Worm (Caenorhabditis elegans) whole organism, L2 larva: ENCODE results near the gene F56D6.11.

Source experiments
- C34F6.9 ChIP-seq: fragments of 150-350 bp; optimal IDR thresholded peaks from 2 replicates; lab custom pipeline; 2014; ENCODE audit warnings: missing biosample characterization, missing genetic modification characterization
- F13H6.1 ChIP-seq: sonication (generic microtip); optimal IDR thresholded peaks from 2 replicates; lab custom pipeline; 2016; ENCODE audit warnings: missing genetic modification characterization, missing compliant biosample characterization
- R02D3.7 ChIP-seq: fragments of 150-350 bp; optimal IDR thresholded peaks from 2 replicates; lab custom pipeline; 2014; ENCODE audit warnings: missing biosample characterization, missing genetic modification characterization
- Y55F3AM.14 ChIP-seq: fragments of 200-800 bp; sonication (Bioruptor generic); optimal IDR thresholded peaks from 2 replicates; lab custom pipeline; 2018; ENCODE audit warnings: mild to moderate bottlenecking, missing genetic modification characterization, missing compliant biosample characterization
- ZK546.5 ChIP-seq: sonication (generic microtip); optimal IDR thresholded peaks from 2 replicates; lab custom pipeline; 2017; ENCODE audit warnings: missing biosample characterization, missing genetic modification characterization
- aly-2 ChIP-seq: fragments of 150-350 bp; optimal IDR thresholded peaks from 2 replicates; lab custom pipeline; 2014; ENCODE audit warnings: missing biosample characterization, missing genetic modification characterization
- ama-1 ChIP-seq: fragments of 150-350 bp; optimal IDR thresholded peaks from 2 replicates; lab custom pipeline; 2018; ENCODE audit warnings: inconsistent platforms
- blmp-1 ChIP-seq: sonication (generic microtip); optimal IDR thresholded peaks from 2 replicates; lab custom pipeline; 2017; ENCODE audit warnings: missing genetic modification characterization, mild to moderate bottlenecking, missing compliant biosample characterization, antibody characterized with exemption, moderate library complexity; ENCODE audit not compliant: insufficient read depth
- ceh-82 ChIP-seq: fragments of 150-350 bp; optimal IDR thresholded peaks from 2 replicates; lab custom pipeline; 2014; ENCODE audit warnings: missing biosample characterization, missing genetic modification characterization
- crh-2 ChIP-seq: sonication (generic microtip); optimal IDR thresholded peaks from 2 replicates; lab custom pipeline; 2017; ENCODE audit warnings: missing biosample characterization, missing genetic modification characterization
- dmd-4 ChIP-seq: sonication (generic microtip); optimal IDR thresholded peaks from 2 replicates; lab custom pipeline; 2017; ENCODE audit warnings: missing biosample characterization, missing genetic modification characterization
- elt-1 ChIP-seq: fragments of 150-350 bp; optimal IDR thresholded peaks from 2 replicates; lab custom pipeline; 2014; ENCODE audit warnings: missing biosample characterization, missing genetic modification characterization
- elt-3 ChIP-seq: sonication (generic microtip); optimal IDR thresholded peaks from 2 replicates; lab custom pipeline; 2017; ENCODE audit warnings: missing biosample characterization, missing genetic modification characterization
- fos-1 ChIP-seq: fragments of 150-350 bp; optimal IDR thresholded peaks from 2 replicates; lab custom pipeline; 2014; ENCODE audit warnings: missing biosample characterization, missing genetic modification characterization
- gmeb-1 ChIP-seq: fragments of 150-350 bp; optimal IDR thresholded peaks from 2 replicates; lab custom pipeline; 2014; ENCODE audit warnings: missing biosample characterization, missing genetic modification characterization
- lin-11 ChIP-seq: fragments of 150-350 bp; sonication (generic microtip); optimal IDR thresholded peaks from 2 replicates; lab custom pipeline; 2014; ENCODE audit warnings: missing biosample characterization, missing genetic modification characterization, inconsistent platforms, mixed read lengths
- lin-39 ChIP-seq: fragments of 150-350 bp; optimal IDR thresholded peaks from 2 replicates; lab custom pipeline; 2014; ENCODE audit warnings: missing biosample characterization, missing genetic modification reagents, missing genetic modification characterization
- lsy-2 ChIP-seq, 2 experiments: fragments of 150-350 bp in 1 of 2; sonication (generic microtip) in 1 of 2; optimal IDR thresholded peaks; 2 replicates each; lab custom pipeline; 2014 to 2017; ENCODE audit warnings: missing biosample characterization in 2 of 2, missing genetic modification characterization in 2 of 2
- mab-5 ChIP-seq: fragments of 150-350 bp; optimal IDR thresholded peaks from 2 replicates; lab custom pipeline; 2014; ENCODE audit warnings: missing biosample characterization, missing genetic modification characterization
- mbf-1 ChIP-seq: sonication (generic microtip); optimal IDR thresholded peaks from 2 replicates; lab custom pipeline; 2017; ENCODE audit warnings: missing biosample characterization, missing genetic modification characterization
- nhr-10 ChIP-seq: sonication (generic microtip); optimal IDR thresholded peaks from 2 replicates; lab custom pipeline; 2017; ENCODE audit warnings: missing biosample characterization, missing genetic modification characterization
- nhr-11 ChIP-seq: fragments of 150-350 bp; optimal IDR thresholded peaks from 2 replicates; lab custom pipeline; 2014; ENCODE audit warnings: missing biosample characterization, missing genetic modification characterization
- nhr-12 ChIP-seq: fragments of 150-350 bp; optimal IDR thresholded peaks from 2 replicates; lab custom pipeline; 2014; ENCODE audit warnings: missing biosample characterization, missing genetic modification characterization
- nhr-129 ChIP-seq: fragments of 150-350 bp; optimal IDR thresholded peaks from 2 replicates; lab custom pipeline; 2014; ENCODE audit warnings: missing biosample characterization, missing genetic modification characterization
- nhr-21 ChIP-seq: fragments of 150-350 bp; optimal IDR thresholded peaks from 2 replicates; lab custom pipeline; 2014; ENCODE audit warnings: missing biosample characterization, missing genetic modification characterization
- nhr-23 ChIP-seq: fragments of 150-350 bp; optimal IDR thresholded peaks from 2 replicates; lab custom pipeline; 2014; ENCODE audit warnings: missing biosample characterization, missing genetic modification reagents, missing genetic modification characterization
- nhr-237 ChIP-seq: fragments of 150-350 bp; optimal IDR thresholded peaks from 2 replicates; lab custom pipeline; 2014; ENCODE audit warnings: missing biosample characterization, missing genetic modification characterization
- nhr-25 ChIP-seq: fragments of 150-350 bp; sonication (generic microtip); optimal IDR thresholded peaks from 3 replicates; lab custom pipeline; 2014; ENCODE audit warnings: missing biosample characterization, missing genetic modification characterization
- nhr-6 ChIP-seq: fragments of 150-350 bp; optimal IDR thresholded peaks from 2 replicates; lab custom pipeline; 2014; ENCODE audit warnings: missing biosample characterization, missing genetic modification characterization
- peb-1 ChIP-seq: fragments of 150-350 bp; optimal IDR thresholded peaks from 2 replicates; lab custom pipeline; 2014; ENCODE audit warnings: missing biosample characterization, missing genetic modification characterization
- sem-4 ChIP-seq: fragments of 150-350 bp; optimal IDR thresholded peaks from 2 replicates; lab custom pipeline; 2014; ENCODE audit warnings: missing biosample characterization, missing genetic modification reagents, missing genetic modification characterization
- sma-9 ChIP-seq, 2 experiments: fragments of 150-350 bp in 1 of 2; sonication (generic microtip) in 1 of 2; optimal IDR thresholded peaks; 2 replicates each; lab custom pipeline; 2014 to 2016; ENCODE audit warnings: missing genetic modification characterization in 2 of 2, mild to moderate bottlenecking in 1 of 2, missing biosample characterization in 1 of 2, missing compliant biosample characterization in 1 of 2, missing genetic modification reagents in 1 of 2, moderate library complexity in 1 of 2
- unc-39 ChIP-seq: fragments of 150-350 bp; optimal IDR thresholded peaks from 2 replicates; lab custom pipeline; 2014; ENCODE audit warnings: missing biosample characterization, missing genetic modification characterization
- unc-62 ChIP-seq: fragments of 150-350 bp; optimal IDR thresholded peaks from 2 replicates; lab custom pipeline; 2014; ENCODE audit warnings: missing biosample characterization, missing genetic modification reagents, missing genetic modification characterization
- zag-1 ChIP-seq: fragments of 150-350 bp; optimal IDR thresholded peaks from 2 replicates; lab custom pipeline; 2014; ENCODE audit warnings: missing biosample characterization, missing genetic modification characterization
- ztf-1 ChIP-seq: fragments of 200-800 bp; sonication (Bioruptor generic); conservative IDR thresholded peaks from 2 replicates; pipeline ENCODE4 v1.3.6; 2022; ENCODE audit warnings: missing genetic modification characterization, missing compliant biosample characterization
- ztf-11 ChIP-seq: sonication (generic microtip); optimal IDR thresholded peaks from 2 replicates; lab custom pipeline; 2017; ENCODE audit warnings: missing biosample characterization, missing genetic modification characterization
- ztf-4 ChIP-seq: fragments of 150-350 bp; optimal IDR thresholded peaks from 2 replicates; lab custom pipeline; 2014; ENCODE audit warnings: missing biosample characterization, missing genetic modification characterization

The F56D6.11 gene

DNA sequence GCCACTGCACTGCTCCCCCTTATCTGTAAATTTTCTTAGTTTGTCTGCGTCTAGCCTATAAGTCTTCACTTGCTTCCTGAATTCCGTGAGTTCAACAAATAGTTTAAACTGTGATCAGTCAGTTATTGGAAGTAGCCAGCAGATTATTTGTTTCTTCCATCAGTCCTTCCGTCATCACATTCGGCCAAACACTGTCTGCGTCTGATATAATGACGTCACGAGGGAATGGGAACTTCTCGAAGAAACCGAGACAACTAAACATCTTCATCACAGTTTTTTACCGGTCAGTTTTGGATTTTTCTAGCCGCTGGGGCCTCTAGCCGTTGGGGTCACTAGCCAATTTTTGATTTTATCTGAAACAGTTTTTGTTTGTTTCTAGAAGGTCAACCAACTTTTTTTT, 40.3 kb downstream of the F56D6.11 start:
- TF ChIP-seq aly-2 (tag; lab: Kevin White, UChicago): no peak
- no peak for TF ChIP-seq unc-62 (GFP tag; lab: Kevin White, UChicago)
- TF ChIP-seq elt-1: no peak
- TF ChIP-seq ZK546.5 (tag; lab: Kevin White, UChicago): no peak
- no peak for TF ChIP-seq elt-3 (tag; lab: Kevin White, UChicago)
- TF ChIP-seq nhr-12 (tag; lab: Kevin White, UChicago): no peak
- TF ChIP-seq sma-9 (GFP tag; optimal IDR thresholded peaks at IDR 0.05; lab: Kevin White, UChicago): no peak
- no peak for TF ChIP-seq sma-9 (tag; optimal IDR thresholded peaks at IDR 0.05; lab: Kevin White, UChicago)
- TF ChIP-seq fos-1 (tag; lab: Kevin White, UChicago): peak; percentile 3
- no peak for TF ChIP-seq nhr-11
- TF ChIP-seq zag-1: no peak
- no peak for TF ChIP-seq nhr-23
- TF ChIP-seq sem-4 (tag; lab: Kevin White, UChicago): no peak
- no peak for TF ChIP-seq ceh-82
- no peak for TF ChIP-seq lin-39 (tag; lab: Kevin White, UChicago)
- no peak for TF ChIP-seq nhr-237 (tag; lab: Kevin White, UChicago)
- no peak for TF ChIP-seq peb-1 (tag; lab: Kevin White, UChicago)
- no peak for TF ChIP-seq R02D3.7 (tag; lab: Kevin White, UChicago)
- peak; percentile 24 for TF ChIP-seq nhr-129 (tag; lab: Kevin White, UChicago)
- peak; percentile 38 for TF ChIP-seq nhr-25 (tag; lab: Kevin White, UChicago)
- TF ChIP-seq nhr-6 (tag; lab: Kevin White, UChicago): no peak
- no peak for TF ChIP-seq nhr-21 (tag; lab: Kevin White, UChicago)
- TF ChIP-seq C34F6.9 (tag; lab: Kevin White, UChicago): no peak
- TF ChIP-seq ztf-4 (tag; lab: Kevin White, UChicago): no peak
- TF ChIP-seq dmd-4 (tag; lab: Kevin White, UChicago): no peak
- no peak for TF ChIP-seq gmeb-1 (tag; lab: Kevin White, UChicago)
- TF ChIP-seq Y55F3AM.14: no peak
- TF ChIP-seq, all 48 proteins: peak for 3

DNA sequence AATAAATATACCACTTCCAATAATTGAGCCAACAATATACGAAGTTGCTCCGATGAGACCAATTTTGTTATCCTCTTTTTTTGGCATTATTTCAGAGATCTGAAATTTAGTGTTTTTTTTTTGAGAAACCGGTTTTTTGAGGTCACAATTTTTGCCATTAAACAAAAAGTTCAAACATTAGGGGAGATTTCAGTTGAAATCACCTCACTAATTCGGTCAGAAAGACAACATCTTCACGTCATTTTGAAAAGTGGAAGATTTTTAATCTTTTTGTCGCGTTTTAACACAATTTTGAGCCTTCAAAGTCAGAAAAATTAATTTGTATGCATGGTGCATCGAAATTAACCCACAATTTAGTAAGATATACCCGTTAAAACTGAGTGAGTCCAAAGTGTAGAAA, 41.3 kb downstream of the F56D6.11 start, which contains the start of gene aat-8:
Gene aat-8, minus strand, starts transcription at position 101 of the 400 bp plus-strand sequence.
- no peak for TF ChIP-seq F13H6.1
- no peak for TF ChIP-seq lin-11
- TF ChIP-seq nhr-11: no peak
- TF ChIP-seq blmp-1 (tag; lab: Kevin White, UChicago): no peak
- no peak for TF ChIP-seq sma-9 (GFP tag; optimal IDR thresholded peaks at IDR 0.05; lab: Kevin White, UChicago)
- no peak for TF ChIP-seq sma-9 (tag; optimal IDR thresholded peaks at IDR 0.05; lab: Kevin White, UChicago)
- no peak for TF ChIP-seq nhr-23
- TF ChIP-seq crh-2 (tag; lab: Kevin White, UChicago): no peak
- no peak for TF ChIP-seq C34F6.9 (tag; lab: Kevin White, UChicago)
- TF ChIP-seq aly-2 (tag; lab: Kevin White, UChicago): no peak
- TF ChIP-seq gmeb-1 (tag; lab: Kevin White, UChicago): no peak
- no peak for TF ChIP-seq unc-39 (tag; lab: Kevin White, UChicago)
- TF ChIP-seq nhr-25 (tag; lab: Kevin White, UChicago): no peak
- TF ChIP-seq ztf-1 (GFP tag; lab: Robert Waterston, UW): no peak
- TF ChIP-seq, all 48 proteins: peak for 0

DNA sequence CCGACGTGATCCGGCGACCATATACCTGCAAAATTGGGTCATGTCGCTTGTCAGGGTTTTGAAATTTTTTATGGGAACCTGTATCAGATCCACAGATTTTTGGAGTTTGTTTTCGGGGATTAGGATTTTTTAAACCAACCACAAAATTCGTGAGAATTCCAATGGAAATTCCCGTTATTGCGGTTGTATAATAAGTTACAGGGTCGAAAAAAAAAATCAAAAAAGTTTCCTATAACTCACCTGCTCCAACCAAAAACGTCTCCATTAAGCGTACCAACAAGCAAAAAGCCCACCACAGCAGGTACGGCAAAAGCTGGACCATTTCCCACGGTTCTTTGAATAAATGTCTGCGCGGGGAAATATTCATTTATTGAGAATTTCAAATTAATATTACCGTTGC, 43.3 kb downstream of the F56D6.11 start:
- TF ChIP-seq C34F6.9 (tag; lab: Kevin White, UChicago) (no peak), ama-1 (lab: Kevin White, UChicago) (no peak), Y55F3AM.14 (no peak), peb-1 (tag; lab: Kevin White, UChicago) (no peak), zag-1 (no peak), mbf-1 (tag; lab: Kevin White, UChicago) (no peak), nhr-10 (tag; lab: Kevin White, UChicago) (no peak), nhr-11 (no peak), ztf-1 (GFP tag; lab: Robert Waterston, UW) (no peak), F13H6.1 (no peak)

DNA sequence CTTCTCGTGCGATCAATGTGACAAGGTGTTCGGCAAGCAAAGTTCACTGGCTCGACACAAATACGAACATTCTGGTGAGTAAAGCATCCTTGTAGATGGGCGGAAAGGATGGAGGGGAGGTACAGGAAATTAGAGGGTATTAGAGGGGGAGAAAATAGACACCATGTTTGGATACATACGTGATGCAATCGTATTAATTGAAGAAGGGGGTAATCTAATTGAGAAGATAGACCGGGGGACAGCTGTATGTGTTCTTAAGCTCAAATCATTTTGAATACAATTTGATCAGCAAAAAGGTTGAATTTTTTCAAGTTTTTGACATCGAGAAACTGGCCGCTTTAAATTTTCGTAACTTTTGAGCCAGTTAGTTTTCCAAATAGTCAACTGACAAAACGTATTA, 45.9 kb downstream of the F56D6.11 start:
- TF ChIP-seq blmp-1 (tag; lab: Kevin White, UChicago) (no peak), nhr-129 (tag; lab: Kevin White, UChicago) (no peak), elt-1 (no peak), lsy-2 (tag; optimal IDR thresholded peaks at IDR 0.05; lab: Kevin White, UChicago) (no peak), crh-2 (tag; lab: Kevin White, UChicago) (no peak), nhr-21 (tag; lab: Kevin White, UChicago) (no peak), ztf-11 (tag; lab: Kevin White, UChicago) (no peak), nhr-237 (tag; lab: Kevin White, UChicago) (no peak), nhr-11 (no peak), mab-5 (no peak), unc-39 (tag; lab: Kevin White, UChicago) (no peak)
